Worm (Caenorhabditis elegans) whole organism, early embryonic: Measurements from ENCODE around the gene csn-3.

Experiments used
- B0310.2 ChIP-seq: sonication (generic microtip); optimal IDR thresholded peaks from 2 replicates; lab custom pipeline; 2016; ENCODE audit warnings: mild to moderate bottlenecking, missing genetic modification characterization, missing compliant biosample characterization
- F13C5.2 ChIP-seq: sonication (generic microtip); optimal IDR thresholded peaks from 2 replicates; lab custom pipeline; 2017; ENCODE audit warnings: mild to moderate bottlenecking, missing genetic modification characterization, inconsistent platforms, missing compliant biosample characterization
- aly-1 ChIP-seq: sonication (generic microtip); optimal IDR thresholded peaks from 2 replicates; lab custom pipeline; 2016; ENCODE audit warnings: missing genetic modification characterization, missing compliant biosample characterization
- ama-1 ChIP-seq: fragments of 150-350 bp; optimal IDR thresholded peaks from 2 replicates; lab custom pipeline; 2014
- ceh-13 ChIP-seq: fragments of 200-800 bp; sonication (Bioruptor generic); optimal IDR thresholded peaks from 2 replicates; lab custom pipeline; 2018; ENCODE audit warnings: mild to moderate bottlenecking, missing genetic modification characterization, missing compliant biosample characterization
- ceh-36 ChIP-seq: sonication (generic microtip); optimal IDR thresholded peaks from 2 replicates; lab custom pipeline; 2016; ENCODE audit warnings: missing genetic modification characterization, inconsistent platforms, missing compliant biosample characterization
- ets-7 ChIP-seq: sonication (generic microtip); optimal IDR thresholded peaks from 2 replicates; lab custom pipeline; 2016; ENCODE audit warnings: missing genotype, missing genetic modification characterization, missing compliant biosample characterization
- flt-1 ChIP-seq: fragments of 200-800 bp; sonication (Bioruptor generic); IDR thresholded peaks from 2 replicates; pipeline ENCODE4 v1.3.6; 2022; ENCODE audit warnings: missing genetic modification characterization, missing compliant biosample characterization
- hmbx-1 ChIP-seq: sonication (generic microtip); optimal IDR thresholded peaks from 2 replicates; lab custom pipeline; 2016; ENCODE audit warnings: mild to moderate bottlenecking, missing genetic modification characterization, missing compliant biosample characterization
- hmg-4 ChIP-seq: fragments of 200-800 bp; sonication (Bioruptor generic); optimal IDR thresholded peaks from 2 replicates; lab custom pipeline; 2018; ENCODE audit warnings: mild to moderate bottlenecking, missing genetic modification characterization, missing compliant biosample characterization
- hnd-1 ChIP-seq: sonication (generic microtip); optimal IDR thresholded peaks from 2 replicates; lab custom pipeline; 2016; ENCODE audit warnings: missing genetic modification characterization, missing compliant biosample characterization
- pes-1 ChIP-seq: fragments of 200-800 bp; sonication (Bioruptor generic); IDR thresholded peaks from 2 replicates; pipeline ENCODE4 v1.3.6; 2022; ENCODE audit warnings: missing genetic modification reagents, missing genetic modification characterization, missing compliant biosample characterization
- scrt-1 ChIP-seq: fragments of 200-800 bp; sonication (Bioruptor generic); IDR thresholded peaks from 2 replicates; pipeline ENCODE4 v1.3.6; 2022; ENCODE audit warnings: missing genetic modification characterization, missing compliant biosample characterization
- sea-1 ChIP-seq: fragments of 200-800 bp; sonication (Bioruptor generic); conservative IDR thresholded peaks from 2 replicates; pipeline ENCODE4 v1.3.6; 2022; ENCODE audit warnings: missing genetic modification characterization, missing compliant biosample characterization
- tbx-11 ChIP-seq: fragments of 200-800 bp; sonication (Bioruptor generic); IDR thresholded peaks from 2 replicates; pipeline ENCODE4 v1.3.6; 2022; ENCODE audit warnings: missing genetic modification characterization, missing compliant biosample characterization
- tbx-37 ChIP-seq: fragments of 200-800 bp; sonication (Bioruptor generic); conservative IDR thresholded peaks from 2 replicates; pipeline ENCODE4 v1.3.6; 2022; ENCODE audit warnings: missing genetic modification reagents, missing genetic modification characterization, missing compliant biosample characterization
- tra-4 ChIP-seq: sonication (generic microtip); optimal IDR thresholded peaks from 2 replicates; lab custom pipeline; 2017; ENCODE audit warnings: missing genetic modification characterization, missing compliant biosample characterization

Gene csn-3

ce11 chrIV:202921-203652 is 8.5 kb downstream of the csn-3 start, which contains the start of gene gfrp-1:
Gene gfrp-1, plus strand, starts transcription at chrIV:203602.
- TF ChIP-seq scrt-1 (GFP tag; lab: Robert Waterston, UW) (no peak), tbx-37 (GFP tag; lab: Robert Waterston, UW) (no peak), B0310.2 (tag; lab: Kevin White, UChicago) (no peak), tra-4 (tag; lab: Kevin White, UChicago) (no peak), aly-1 (tag; lab: Kevin White, UChicago) (no peak), ceh-36 (tag; lab: Kevin White, UChicago) (no peak), hnd-1 (tag; lab: Kevin White, UChicago) (no peak), hmbx-1 (tag; lab: Kevin White, UChicago) (no peak), sea-1 (GFP tag; lab: Robert Waterston, UW) (no peak), F13C5.2 (no peak), ets-7 (tag; lab: Kevin White, UChicago) (no peak), tbx-11 (no peak), hmg-4 (no peak), ceh-13 (GFP tag; lab: Kevin White, UChicago) (no peak), flt-1 (GFP tag; lab: Robert Waterston, UW) (no peak)

- TF ChIP-seq hnd-1 (tag; lab: Kevin White, UChicago): no peak
- TF ChIP-seq B0310.2 (tag; lab: Kevin White, UChicago): no peak
- no peak for TF ChIP-seq ceh-36 (tag; lab: Kevin White, UChicago)
- TF ChIP-seq sea-1 (GFP tag; lab: Robert Waterston, UW): no peak
- no peak for TF ChIP-seq ceh-13 (GFP tag; lab: Kevin White, UChicago)
- TF ChIP-seq ets-7 (tag; lab: Kevin White, UChicago): no peak
- no peak for TF ChIP-seq hmbx-1 (tag; lab: Kevin White, UChicago)
- TF ChIP-seq hmg-4: no peak
- TF ChIP-seq aly-1 (tag; lab: Kevin White, UChicago): no peak
- no peak for TF ChIP-seq tra-4 (tag; lab: Kevin White, UChicago)
- no peak for TF ChIP-seq flt-1 (GFP tag; lab: Robert Waterston, UW)
- TF ChIP-seq pes-1 (GFP tag; lab: Robert Waterston, UW): no peak
- no peak for TF ChIP-seq ama-1 (lab: Kevin White, UChicago)
- no peak for TF ChIP-seq F13C5.2
- no peak for TF ChIP-seq scrt-1 (GFP tag; lab: Robert Waterston, UW)
Observed at ce11 chrIV:204998-205397, 10.5 kb downstream of the csn-3 start, which contains the start of gene coa-1. Gene coa-1, plus strand, starts transcription at chrIV:205298.

DNA sequence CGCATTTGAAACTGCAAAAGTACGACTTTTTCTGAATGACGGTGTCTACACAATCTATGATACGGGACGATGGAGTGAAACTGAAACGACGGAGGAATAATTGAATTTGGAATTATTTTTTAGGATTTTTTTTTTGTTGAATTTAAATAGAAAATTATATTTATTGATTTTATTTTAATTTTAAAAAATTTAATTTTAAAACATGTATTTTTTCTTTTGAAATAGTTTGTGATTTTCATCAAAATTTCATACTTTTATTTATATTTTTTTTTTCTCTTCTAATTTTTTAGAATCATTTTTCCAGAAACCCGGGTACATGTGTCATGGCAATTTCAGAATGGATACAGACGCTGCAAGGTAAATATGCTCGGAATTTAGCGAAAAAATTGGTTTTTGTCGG is 13.3 kb downstream of the csn-3 start, which contains the start of gene Y38C1AA.1:
Gene Y38C1AA.1 (plus strand): TSS at position 301 of the 400 bp plus-strand sequence.
- TF ChIP-seq F13C5.2 (no peak), tbx-37 (GFP tag; lab: Robert Waterston, UW) (no peak), tbx-11 (no peak), pes-1 (GFP tag; lab: Robert Waterston, UW) (no peak), hmg-4 (no peak), flt-1 (GFP tag; lab: Robert Waterston, UW) (no peak)

ce11 chrIV:210591-210990 is 16.0 kb downstream of the csn-3 start:
- TF ChIP-seq ceh-36 (tag; lab: Kevin White, UChicago): no peak
- no peak for TF ChIP-seq sea-1 (GFP tag; lab: Robert Waterston, UW)
- TF ChIP-seq B0310.2 (tag; lab: Kevin White, UChicago): no peak
- TF ChIP-seq aly-1 (tag; lab: Kevin White, UChicago): no peak
- no peak for TF ChIP-seq pes-1 (GFP tag; lab: Robert Waterston, UW)
- TF ChIP-seq tbx-37 (GFP tag; lab: Robert Waterston, UW): no peak
- no peak for TF ChIP-seq hmg-4
- TF ChIP-seq flt-1 (GFP tag; lab: Robert Waterston, UW): no peak
- no peak for TF ChIP-seq scrt-1 (GFP tag; lab: Robert Waterston, UW)
- TF ChIP-seq tbx-11: no peak
- no peak for TF ChIP-seq F13C5.2
- no peak for TF ChIP-seq ets-7 (tag; lab: Kevin White, UChicago)
- TF ChIP-seq hmbx-1 (tag; lab: Kevin White, UChicago): no peak

- TF ChIP-seq ceh-36 (tag; lab: Kevin White, UChicago): no peak
- TF ChIP-seq hnd-1 (tag; lab: Kevin White, UChicago): no peak
- TF ChIP-seq tbx-11: no peak
- no peak for TF ChIP-seq hmg-4
- no peak for TF ChIP-seq aly-1 (tag; lab: Kevin White, UChicago)
- no peak for TF ChIP-seq sea-1 (GFP tag; lab: Robert Waterston, UW)
- no peak for TF ChIP-seq flt-1 (GFP tag; lab: Robert Waterston, UW)
- TF ChIP-seq ceh-13 (GFP tag; lab: Kevin White, UChicago): no peak
Observed at ce11 chrIV:218252-218651, 23.7 kb downstream of the csn-3 start, which contains the start of gene prdx-6. Gene prdx-6, plus strand, starts transcription at chrIV:218552.

ce11 chrIV:231673-232072 is 37.1 kb downstream of the csn-3 start, which contains the start of gene gtf-2H1:
Gene gtf-2H1, minus strand, starts transcription at chrIV:231773.
- TF ChIP-seq hnd-1 (tag; lab: Kevin White, UChicago) (no peak), ceh-13 (GFP tag; lab: Kevin White, UChicago) (no peak), ceh-36 (tag; lab: Kevin White, UChicago) (no peak), sea-1 (GFP tag; lab: Robert Waterston, UW) (no peak), ama-1 (lab: Kevin White, UChicago) (no peak), pes-1 (GFP tag; lab: Robert Waterston, UW) (no peak), B0310.2 (tag; lab: Kevin White, UChicago) (no peak), F13C5.2 (no peak), hmg-4 (no peak), aly-1 (tag; lab: Kevin White, UChicago) (no peak), tra-4 (tag; lab: Kevin White, UChicago) (no peak), flt-1 (GFP tag; lab: Robert Waterston, UW) (no peak), tbx-11 (no peak)

ce11 chrIV:236138-236537 is 41.6 kb downstream of the csn-3 start:
- TF ChIP-seq F13C5.2: no peak
- no peak for TF ChIP-seq hnd-1 (tag; lab: Kevin White, UChicago)
